Worm (Caenorhabditis elegans) whole organism, L3 larva: ENCODE data around the gene efl-3.

ENCODE experiments used
- ama-1 ChIP-seq: fragments of 150-350 bp; optimal IDR thresholded peaks from 2 replicates; lab custom pipeline; 2018
- fkh-10 ChIP-seq: sonication (generic microtip); optimal IDR thresholded peaks from 2 replicates; lab custom pipeline; 2017; ENCODE audit warnings: missing biosample characterization, missing genetic modification reagents, missing genetic modification characterization
- pha-4 ChIP-seq: fragments of 150-350 bp; optimal IDR thresholded peaks from 2 replicates; lab custom pipeline; 2014; ENCODE audit warnings: missing biosample characterization, missing genetic modification reagents, missing genetic modification characterization

DNA sequence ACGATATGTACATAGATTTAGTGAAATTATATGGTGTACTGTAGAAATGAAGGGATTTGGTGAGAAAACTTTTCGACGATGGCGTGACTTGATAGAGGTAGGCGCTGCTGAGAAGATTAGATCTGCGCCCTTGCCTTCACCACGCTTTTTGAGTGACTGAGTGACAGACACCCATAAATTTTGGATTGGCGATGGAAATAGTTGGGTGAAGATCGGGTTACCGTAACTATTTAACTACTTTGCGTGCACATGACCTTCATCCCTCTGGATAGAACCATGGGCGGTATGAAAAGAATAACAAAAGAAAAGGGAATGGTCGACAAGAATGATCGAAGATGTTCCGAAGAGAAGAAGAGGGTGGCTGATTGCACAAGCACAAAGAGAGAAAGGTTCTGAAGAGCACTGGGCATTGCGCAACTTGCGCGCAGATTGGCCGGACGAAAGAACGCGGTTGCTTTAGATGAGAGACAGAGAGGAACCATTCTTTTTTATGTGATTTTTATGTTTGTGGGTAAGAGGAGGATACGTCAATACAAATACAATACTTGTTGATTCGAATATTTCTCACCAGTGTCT lies 3.1 kb downstream of the efl-3 start:
- TF ChIP-seq pha-4 (tag; lab: Kevin White, UChicago) (no peak), ama-1 (lab: Kevin White, UChicago) (no peak), fkh-10 (GFP tag; lab: Kevin White, UChicago) (no peak)
